Worm (Caenorhabditis elegans) whole organism, early embryonic: ENCODE measurements around the gene cyd-1.

Experiments used
- B0310.2 ChIP-seq: sonication (generic microtip); optimal IDR thresholded peaks from 2 replicates; lab custom pipeline; 2016; ENCODE audit warnings: mild to moderate bottlenecking, missing genetic modification characterization, missing compliant biosample characterization
- ama-1 ChIP-seq: fragments of 150-350 bp; optimal IDR thresholded peaks from 2 replicates; lab custom pipeline; 2014
- ceh-36 ChIP-seq: sonication (generic microtip); optimal IDR thresholded peaks from 2 replicates; lab custom pipeline; 2016; ENCODE audit warnings: missing genetic modification characterization, inconsistent platforms, missing compliant biosample characterization
- scrt-1 ChIP-seq: fragments of 200-800 bp; sonication (Bioruptor generic); IDR thresholded peaks from 2 replicates; pipeline ENCODE4 v1.3.6; 2022; ENCODE audit warnings: missing genetic modification characterization, missing compliant biosample characterization
- tbx-37 ChIP-seq: fragments of 200-800 bp; sonication (Bioruptor generic); conservative IDR thresholded peaks from 2 replicates; pipeline ENCODE4 v1.3.6; 2022; ENCODE audit warnings: missing genetic modification reagents, missing genetic modification characterization, missing compliant biosample characterization

ce11 chrII:12961743-12962142, 18.6 kb upstream of the cyd-1 start:
- TF ChIP-seq scrt-1 (GFP tag; lab: Robert Waterston, UW) (no peak), ama-1 (lab: Kevin White, UChicago) (no peak), ceh-36 (tag; lab: Kevin White, UChicago) (no peak), tbx-37 (GFP tag; lab: Robert Waterston, UW) (no peak), B0310.2 (tag; lab: Kevin White, UChicago) (no peak)
